Worm (Caenorhabditis elegans): Measurements from ENCODE around the gene his-73.

his-73 gene

DNA sequence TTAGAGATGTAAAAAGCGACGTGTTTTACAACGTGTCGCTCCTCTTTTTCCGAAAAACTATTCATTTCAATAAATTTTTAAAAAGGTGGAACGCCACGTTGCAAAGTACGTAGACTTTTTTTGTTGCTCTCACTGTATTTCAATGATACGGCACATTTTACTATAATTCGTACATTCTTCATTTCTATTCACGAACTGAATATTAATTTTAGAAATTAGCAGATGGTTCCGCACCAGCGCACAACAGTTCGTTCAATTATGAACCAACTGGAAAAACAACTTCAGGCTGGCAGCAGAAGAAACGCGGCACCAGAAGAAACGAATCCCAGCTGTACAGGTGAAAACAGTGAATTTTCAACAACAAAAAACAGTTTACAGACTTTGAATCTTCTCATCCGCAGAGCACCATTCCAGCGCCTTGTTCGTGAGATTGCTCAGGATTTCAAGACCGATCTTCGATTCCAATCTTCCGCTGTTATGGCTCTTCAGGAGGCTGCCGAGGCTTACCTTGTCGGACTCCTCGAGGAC, at the start of gene his-73, which contains the start of gene W09H1.4:
TSS of gene his-73 (plus strand) at position 478 of the 528 bp plus-strand sequence.
TSS of gene W09H1.4 (plus strand) at position 301 of the 528 bp plus-strand sequence.
- TF ChIP-seq hlh-8 (tag; optimal IDR thresholded peaks at IDR 0.05) (no peak), npax-4 (tag; optimal IDR thresholded peaks at IDR 0.05) (no peak), unc-42 (tag; optimal IDR thresholded peaks at IDR 0.05) (no peak), pha-2 (tag; optimal IDR thresholded peaks at IDR 0.05) (no peak), unc-55 (GFP tag; optimal IDR thresholded peaks at IDR 0.05) (no peak), K02D7.2 (tag; optimal IDR thresholded peaks at IDR 0.05) (no peak), tbx-2 (tag; optimal IDR thresholded peaks at IDR 0.05) (no peak), K09A11.1 (tag; optimal IDR thresholded peaks at IDR 0.05; ENCODE audit: insufficient read depth) (no peak), C38D4.7 (GFP tag; optimal IDR thresholded peaks at IDR 0.05) (no peak), ceh-34 (tag; optimal IDR thresholded peaks at IDR 0.05) (no peak), pat-9 (tag; optimal IDR thresholded peaks at IDR 0.05) (no peak), madf-2 (tag; optimal IDR thresholded peaks at IDR 0.05) (no peak), ama-1 (optimal IDR thresholded peaks at IDR 0.05) (no peak), sdc-2 (tag; optimal IDR thresholded peaks at IDR 0.05) (no peak), gmeb-2 (tag; optimal IDR thresholded peaks at IDR 0.05) (no peak), elt-2 (tag; optimal IDR thresholded peaks at IDR 0.05) (no peak)

DNA sequence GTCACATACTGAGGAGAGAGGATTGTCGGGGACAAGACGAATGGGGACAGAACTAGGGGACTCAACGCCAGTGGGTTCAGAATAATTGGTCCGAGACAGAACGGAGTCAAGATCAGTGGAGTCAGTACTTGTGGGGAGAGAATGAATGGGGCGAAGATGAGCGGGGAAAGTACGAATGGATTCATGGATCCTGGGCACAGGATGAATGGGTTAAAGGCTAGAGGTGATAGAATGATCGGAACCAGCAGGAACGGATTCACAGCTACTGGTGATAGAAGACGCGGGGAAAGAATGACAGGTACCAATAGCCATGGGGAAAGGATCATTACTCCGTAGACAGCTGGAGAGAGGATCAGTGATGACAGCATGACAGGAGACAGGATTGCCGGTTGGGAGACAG, 43.9 kb upstream of the his-73 start:
- TF ChIP-seq ref-2 (tag; optimal IDR thresholded peaks at IDR 0.05) = no peak
- no peak for TF ChIP-seq sox-4 (tag; optimal IDR thresholded peaks at IDR 0.05)
- TF ChIP-seq fax-1 (tag; optimal IDR thresholded peaks at IDR 0.05) = no peak
- no peak for TF ChIP-seq ceh-24 (tag; optimal IDR thresholded peaks at IDR 0.05)
- no peak for TF ChIP-seq elt-2 (tag; optimal IDR thresholded peaks at IDR 0.05)

DNA sequence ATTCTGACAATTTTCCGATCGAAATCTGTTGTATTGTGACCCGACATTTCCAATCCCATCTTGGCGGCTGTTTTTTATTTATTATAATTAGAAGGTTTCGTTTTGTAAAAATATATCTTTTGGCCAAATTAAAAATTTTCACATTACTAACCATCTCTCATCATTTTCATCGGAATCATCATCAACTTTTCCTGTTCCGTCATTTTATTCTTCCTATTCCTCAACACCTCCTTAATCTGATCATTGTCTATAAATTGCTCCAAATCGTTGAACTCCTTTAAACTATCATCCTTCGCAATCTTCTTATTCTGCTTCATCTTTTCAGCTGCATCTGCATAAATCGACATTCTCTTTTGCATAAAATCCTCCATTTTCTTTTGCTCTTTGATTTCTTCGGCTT, 41.1 kb upstream of the his-73 start:
- no peak for TF ChIP-seq unc-55 (GFP tag; optimal IDR thresholded peaks at IDR 0.05)
- TF ChIP-seq dve-1 (tag; optimal IDR thresholded peaks at IDR 0.05) = no peak
- no peak for TF ChIP-seq syd-9 (tag; optimal IDR thresholded peaks at IDR 0.05)
- no peak for TF ChIP-seq pqm-1 (tag; optimal IDR thresholded peaks at IDR 0.05)
- TF ChIP-seq fkh-10 (GFP tag; optimal IDR thresholded peaks at IDR 0.05) = no peak
- TF ChIP-seq dmd-4 (tag; optimal IDR thresholded peaks at IDR 0.05; ENCODE audit: borderline replicate concordance) = no peak
- TF ChIP-seq unc-42 (tag; optimal IDR thresholded peaks at IDR 0.05) = no peak
- no peak for TF ChIP-seq pha-4 (tag; optimal IDR thresholded peaks at IDR 0.05)

DNA sequence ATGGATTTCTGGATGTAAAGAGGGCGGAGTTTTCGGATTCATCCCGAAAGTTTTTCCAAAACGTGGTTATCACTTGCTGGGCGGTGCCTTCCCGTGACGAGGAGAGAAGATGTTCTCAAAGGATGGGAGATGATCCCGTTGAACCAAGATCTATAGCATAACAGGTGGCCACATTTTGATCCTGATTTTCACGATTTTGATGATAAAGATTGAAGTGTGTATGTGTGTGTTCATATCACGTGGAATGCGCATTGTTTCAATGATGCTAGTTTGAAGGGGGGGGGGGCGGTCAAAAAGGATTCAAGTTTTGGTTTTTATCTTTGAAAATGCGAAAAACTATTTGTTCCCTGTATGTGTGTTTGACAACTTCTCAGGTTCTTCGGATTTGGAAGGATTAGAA, 38.3 kb upstream of the his-73 start, which contains the start of gene mltn-1:
TSS of gene mltn-1 (minus strand) at position 22 of the 400 bp plus-strand sequence.
- no peak for TF ChIP-seq sdc-2 (tag; optimal IDR thresholded peaks at IDR 0.05)
- no peak for TF ChIP-seq dve-1 (tag; optimal IDR thresholded peaks at IDR 0.05)
- TF ChIP-seq pax-1 (tag; optimal IDR thresholded peaks at IDR 0.05) = no peak
- no peak for TF ChIP-seq ceh-18 (tag; optimal IDR thresholded peaks at IDR 0.05)
- TF ChIP-seq hlh-13 (GFP tag; optimal IDR thresholded peaks at IDR 0.05) = no peak
- TF ChIP-seq ceh-48 (tag; optimal IDR thresholded peaks at IDR 0.05) = no peak
- TF ChIP-seq fkh-6 (tag; optimal IDR thresholded peaks at IDR 0.05) = no peak
- TF ChIP-seq sox-2 (GFP tag; IDR thresholded peaks at IDR 0.05) = no peak
- TF ChIP-seq Y22D7AL.16 (tag; optimal IDR thresholded peaks at IDR 0.05) = no peak
- TF ChIP-seq fax-1 (tag; optimal IDR thresholded peaks at IDR 0.05) = no peak

DNA sequence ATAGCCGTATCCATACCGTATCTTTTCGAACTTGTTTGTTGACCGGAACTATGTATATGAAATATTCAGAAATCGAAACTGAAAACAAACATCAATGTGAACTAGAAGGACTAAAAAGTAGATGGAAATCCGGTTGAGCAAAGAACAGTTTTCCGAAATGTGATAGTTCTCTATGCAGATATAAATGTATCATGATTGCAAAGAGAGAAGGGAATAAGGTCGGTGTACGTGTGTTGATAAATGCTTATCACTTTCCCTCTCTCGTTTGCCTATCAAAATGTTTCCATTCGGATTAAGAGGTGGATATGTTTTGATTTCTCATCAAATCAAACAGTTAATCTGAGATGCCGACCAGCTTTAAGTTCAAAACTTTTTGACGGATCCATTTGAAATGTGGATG, 35.3 kb upstream of the his-73 start:
- TF ChIP-seq sox-2 (GFP tag; IDR thresholded peaks at IDR 0.05) (no peak), F13H6.1 (tag; optimal IDR thresholded peaks at IDR 0.05) (no peak), pag-3 (tag; optimal IDR thresholded peaks at IDR 0.05; ENCODE audit: borderline replicate concordance) (no peak), syd-9 (tag; optimal IDR thresholded peaks at IDR 0.05) (no peak), fax-1 (tag; optimal IDR thresholded peaks at IDR 0.05) (no peak), ceh-30 (tag; optimal IDR thresholded peaks at IDR 0.05) (no peak), T23F11.4 (GFP tag; optimal IDR thresholded peaks at IDR 0.05) (no peak), K09A11.1 (tag; optimal IDR thresholded peaks at IDR 0.05; ENCODE audit: insufficient read depth) (no peak), ceh-18 (tag; optimal IDR thresholded peaks at IDR 0.05) (no peak), dve-1 (tag; optimal IDR thresholded peaks at IDR 0.05) (no peak), ets-4 (tag; optimal IDR thresholded peaks at IDR 0.05) (no peak), tbx-2 (tag; optimal IDR thresholded peaks at IDR 0.05) (no peak), pax-1 (tag; optimal IDR thresholded peaks at IDR 0.05) (no peak), zip-5 (tag; optimal IDR thresholded peaks at IDR 0.05) (no peak), mec-3 (tag; optimal IDR thresholded peaks at IDR 0.05; ENCODE audit: borderline replicate concordance) (no peak), unc-86 (tag; optimal IDR thresholded peaks at IDR 0.05) (no peak), eyg-1 (tag; optimal IDR thresholded peaks at IDR 0.05) (no peak), ahr-1 (tag; optimal IDR thresholded peaks at IDR 0.05) (no peak)
